Fruit fly (Drosophila melanogaster): ENCODE data around the gene CG10903.

The CG10903 gene

DNA sequence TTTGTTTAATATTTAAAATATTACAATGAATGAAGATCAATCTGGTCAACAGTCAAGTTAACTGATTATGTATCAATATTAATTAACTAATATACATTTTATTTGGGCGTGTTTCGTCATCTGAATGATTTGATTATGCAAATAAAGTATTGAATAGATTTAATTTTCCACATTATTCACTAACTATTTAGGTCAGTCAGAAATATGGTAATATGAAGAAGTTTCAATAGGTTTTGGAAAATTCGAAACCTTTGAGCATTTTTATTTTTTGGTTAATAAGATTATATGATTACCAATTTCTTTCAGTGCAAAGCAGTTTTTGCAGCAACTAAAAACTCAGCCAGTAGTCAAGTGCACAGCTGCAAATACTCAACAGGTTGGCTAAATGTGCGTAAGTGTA is 38.1 kb upstream of the CG10903 start (continued):
- 0 out of 3 replicates have a peak, but pooled peaks have one; percentile 24 for TF ChIP-seq CG6163 (GFP tag; IDR thresholded peaks at IDR 0.05)
- TF ChIP-seq CG16779 (tag; optimal IDR thresholded peaks at IDR 0.05) = no peak
- peak; percentile 55; the same call in 1 of the 2 replicates for TF ChIP-seq CG15336 (GFP tag; IDR thresholded peaks at IDR 0.05)
- TF ChIP-seq CG4318 (GFP tag; optimal IDR thresholded peaks at IDR 0.05) = peak; percentile 68
- peak; percentile 70 for TF ChIP-seq eg (GFP tag; IDR thresholded peaks at IDR 0.05)
- no peak for TF ChIP-seq CG9139 (GFP tag; optimal IDR thresholded peaks at IDR 0.05)

DNA sequence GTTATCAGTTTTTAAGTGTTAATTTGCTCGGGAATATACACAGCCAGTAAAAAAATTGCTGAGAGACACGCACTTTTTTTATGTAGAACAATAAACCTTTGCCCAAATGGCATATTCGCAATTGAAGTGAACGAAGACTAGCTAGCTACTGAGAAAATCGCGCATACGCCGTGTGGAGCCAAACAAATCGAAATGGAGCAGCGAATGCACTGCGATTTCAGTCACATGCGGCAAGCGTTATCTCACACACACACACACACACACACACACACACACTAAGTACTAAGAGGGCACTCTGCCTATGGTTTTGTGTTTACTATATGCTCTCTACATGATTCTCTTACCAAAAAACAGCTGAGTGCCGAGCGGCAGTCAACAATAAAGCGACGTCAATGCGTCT is 36.7 kb upstream of the CG10903 start:
- no peak for TF ChIP-seq Lpt (GFP tag; optimal IDR thresholded peaks at IDR 0.05)
- TF ChIP-seq CG8119 (GFP tag; IDR thresholded peaks at IDR 0.05) = no peak
- no peak for TF ChIP-seq CG4318 (GFP tag; optimal IDR thresholded peaks at IDR 0.05)
- no peak for TF ChIP-seq achi (GFP tag; optimal IDR thresholded peaks at IDR 0.05)
- no peak for TF ChIP-seq Ets96B (tag; optimal IDR thresholded peaks at IDR 0.05)
- TF ChIP-seq dsx (GFP tag; optimal IDR thresholded peaks at IDR 0.05; ENCODE audit: poor library complexity, severe bottlenecking) = no peak
- TF ChIP-seq spab (GFP tag; optimal IDR thresholded peaks at IDR 0.05) = no peak
- TF ChIP-seq net (GFP tag; optimal IDR thresholded peaks at IDR 0.05) = no peak

DNA sequence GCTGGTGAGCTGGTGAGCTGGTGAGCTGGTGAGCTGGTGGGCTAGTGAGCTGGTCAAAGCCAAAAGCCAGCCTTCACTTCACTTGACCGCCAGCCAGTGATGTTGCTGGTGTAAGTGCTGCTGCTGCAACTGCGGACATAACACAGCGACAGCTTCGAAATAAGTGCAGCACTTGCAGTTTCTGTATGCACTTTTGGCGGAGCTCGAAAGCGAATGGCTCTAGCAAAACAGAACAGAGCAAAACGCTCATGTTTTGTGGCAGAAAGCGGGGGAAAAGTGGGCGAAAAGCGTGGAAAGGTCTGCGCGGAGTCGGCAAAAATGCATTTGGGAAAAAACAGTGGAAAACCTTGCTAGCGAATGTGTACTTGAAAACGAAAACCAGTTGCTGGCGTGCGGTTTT is 35.6 kb upstream of the CG10903 start:
- peak; percentile 44 for TF ChIP-seq Eip78C (GFP tag)
- no peak for TF ChIP-seq Smox (GFP tag; optimal IDR thresholded peaks at IDR 0.05)
- TF ChIP-seq CG15336 (GFP tag; IDR thresholded peaks at IDR 0.05) = no peak
- TF ChIP-seq fd85E (GFP tag; optimal IDR thresholded peaks at IDR 0.05) = no peak
- TF ChIP-seq CG6808 (GFP tag; optimal IDR thresholded peaks at IDR 0.05) = no peak
- TF ChIP-seq Ets21C (GFP tag; optimal IDR thresholded peaks at IDR 0.05) = no peak
- TF ChIP-seq topi (GFP tag; optimal IDR thresholded peaks at IDR 0.05) = no peak
- TF ChIP-seq CG9139 (GFP tag; optimal IDR thresholded peaks at IDR 0.05) = no peak

DNA sequence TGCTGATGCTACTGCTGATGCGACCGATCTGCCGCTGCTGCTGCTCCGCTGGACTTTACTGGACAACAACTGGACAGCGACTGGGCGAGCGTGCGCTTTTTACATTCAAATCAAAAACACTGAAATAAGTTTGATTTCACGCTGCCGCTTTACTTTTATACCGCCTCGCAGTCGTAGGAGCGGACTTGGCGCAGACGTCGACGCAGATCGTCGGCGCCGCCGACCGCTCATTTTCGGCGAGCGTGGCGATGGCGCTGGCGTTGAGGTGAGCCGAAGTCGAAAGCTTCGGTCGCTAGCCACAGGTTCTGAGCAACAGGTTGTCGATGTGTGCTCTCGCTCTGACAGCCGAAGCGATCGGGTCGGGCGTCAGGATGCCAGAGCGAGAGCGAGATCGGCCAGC is 34.5 kb upstream of the CG10903 start, which contains the start of gene Elovl7:
TSS of gene Elovl7 (minus strand) at position 131 of the 400 bp plus-strand sequence.
- TF ChIP-seq salr (GFP tag; optimal IDR thresholded peaks at IDR 0.05) (no peak), esn (GFP tag; optimal IDR thresholded peaks at IDR 0.05) (no peak), CG6854 (GFP tag; optimal IDR thresholded peaks at IDR 0.05) (peak; percentile 76), Sox14 (GFP tag; optimal IDR thresholded peaks at IDR 0.05) (no peak), CG8632 (GFP tag; optimal IDR thresholded peaks at IDR 0.05) (no peak), ss (GFP tag; optimal IDR thresholded peaks at IDR 0.05) (no peak), Eip78C (GFP tag) (peak; percentile 28), acj6 (GFP tag; optimal IDR thresholded peaks at IDR 0.05) (no peak), Eip93F (GFP tag; optimal IDR thresholded peaks at IDR 0.05) (no peak), CG3032 (tag; optimal IDR thresholded peaks at IDR 0.05) (no peak), Gug (GFP tag; IDR thresholded peaks at IDR 0.05) (no peak)

DNA sequence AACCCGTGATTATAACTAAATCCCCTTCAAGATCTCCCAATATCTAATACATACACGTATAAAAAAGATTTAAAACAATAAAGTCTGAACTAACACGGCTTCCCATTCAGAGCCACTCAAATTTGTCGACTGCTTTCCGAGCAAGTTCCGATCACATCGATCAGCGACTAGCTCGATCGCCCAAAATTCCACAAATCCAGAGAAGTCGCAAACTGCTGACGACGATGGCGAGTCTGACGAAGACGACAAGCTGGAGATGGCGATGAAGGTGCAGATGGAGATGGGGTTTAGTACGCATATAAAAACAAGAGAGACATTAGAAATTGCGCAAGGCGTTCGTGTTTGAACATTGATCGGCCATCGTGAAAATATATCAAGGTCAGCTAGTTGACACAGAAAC is 31.4 kb upstream of the CG10903 start:
- TF ChIP-seq salr (GFP tag; optimal IDR thresholded peaks at IDR 0.05) = no peak
- TF ChIP-seq fd85E (GFP tag; optimal IDR thresholded peaks at IDR 0.05) = no peak
- no peak for TF ChIP-seq CG6854 (GFP tag; optimal IDR thresholded peaks at IDR 0.05)

DNA sequence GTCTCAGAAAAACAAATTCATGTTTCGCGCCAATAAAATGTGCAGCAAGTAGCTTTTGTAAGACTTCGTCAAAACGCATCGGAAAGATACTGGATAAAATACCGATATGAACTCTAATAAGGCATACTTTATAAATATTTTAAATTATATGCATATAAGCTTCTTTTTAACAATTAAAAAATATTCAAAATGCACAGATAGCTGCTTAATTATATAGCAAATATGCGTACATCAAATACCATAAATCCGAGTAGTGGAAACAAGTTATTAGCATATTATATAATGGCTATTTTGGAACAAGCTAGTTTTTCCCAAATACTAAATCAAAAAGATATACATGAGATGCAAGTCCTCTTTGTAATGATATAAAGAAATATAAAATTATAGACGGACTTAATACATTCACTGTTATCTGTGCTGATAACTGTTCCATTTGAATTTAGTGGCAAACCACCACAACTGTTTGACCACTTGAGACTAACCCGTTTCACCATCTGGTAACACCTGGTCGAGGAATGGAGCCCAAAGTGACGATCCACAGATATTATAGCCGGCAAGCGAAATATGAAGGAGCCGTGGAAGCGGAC is 30.6 kb upstream of the CG10903 start, which contains the start of gene PIG-H:
TSS of gene PIG-H (plus strand) at position 303 of the 587 bp plus-strand sequence.
- TF ChIP-seq Sox102F (GFP tag; optimal IDR thresholded peaks at IDR 0.05) = no peak
- no peak for TF ChIP-seq lz (GFP tag; optimal IDR thresholded peaks at IDR 0.05)
- peak; percentile 14 for TF ChIP-seq Sox14 (GFP tag; optimal IDR thresholded peaks at IDR 0.05)
- TF ChIP-seq OdsH (GFP tag; optimal IDR thresholded peaks at IDR 0.05) = no peak
- peak; percentile 16 for TF ChIP-seq esn (GFP tag; optimal IDR thresholded peaks at IDR 0.05)
- TF ChIP-seq Eip78C (GFP tag) = no peak
- no peak for TF ChIP-seq CG3032 (tag; optimal IDR thresholded peaks at IDR 0.05)
- TF ChIP-seq vri (GFP tag; optimal IDR thresholded peaks at IDR 0.05) = peak; percentile 84
- peak; percentile 16 for TF ChIP-seq Hr39 (GFP tag; optimal IDR thresholded peaks at IDR 0.05)
